Fruit fly (Drosophila melanogaster): ENCODE results near the gene CG14506.

Gene CG14506

dm6 chr3R:29277009-29277408 lies 20.0 kb downstream of the CG14506 start (continued):
- TF ChIP-seq kay (GFP tag; optimal IDR thresholded peaks at IDR 0.05) (no peak), inv (GFP tag; IDR thresholded peaks at IDR 0.05; ENCODE audit: partially characterized antibody) (no peak), CG10979 (tag; optimal IDR thresholded peaks at IDR 0.05) (peak; percentile 48), disco-r (GFP tag; optimal IDR thresholded peaks at IDR 0.05) (no peak), D19B (GFP tag; optimal IDR thresholded peaks at IDR 0.05) (no peak), Vsx1 (GFP tag; optimal IDR thresholded peaks at IDR 0.05) (no peak), NC2β (GFP tag; optimal IDR thresholded peaks at IDR 0.05) (peak; percentile 10), sisA (GFP tag; IDR thresholded peaks at IDR 0.05) (peak; percentile 19; the same call in 1 of the 2 replicates), CG32772 (GFP tag; IDR thresholded peaks at IDR 0.05) (no peak), Nf-YA (GFP tag; IDR thresholded peaks at IDR 0.05) (no peak), CG7786 (GFP tag; optimal IDR thresholded peaks at IDR 0.05) (no peak), slp2 (GFP tag; optimal IDR thresholded peaks at IDR 0.05) (no peak), gt (GFP tag; IDR thresholded peaks at IDR 0.05) (no peak), CG7556 (GFP tag; optimal IDR thresholded peaks at IDR 0.05) (no peak), Bdp1 (GFP tag; optimal IDR thresholded peaks at IDR 0.05) (no peak), schlank (tag; optimal IDR thresholded peaks at IDR 0.05) (no peak), Dek (tag; optimal IDR thresholded peaks at IDR 0.05) (no peak), h (optimal IDR thresholded peaks at IDR 0.05) (no peak), gce (GFP tag; IDR thresholded peaks at IDR 0.05) (no peak), aop (GFP tag; IDR thresholded peaks at IDR 0.05) (no peak), pita (GFP tag; optimal IDR thresholded peaks at IDR 0.05) (no peak), Chrac-16 (GFP tag; optimal IDR thresholded peaks at IDR 0.05) (peak; percentile 54), CG34422 (GFP tag; IDR thresholded peaks at IDR 0.05) (no peak), CG6254 (GFP tag; optimal IDR thresholded peaks at IDR 0.05) (no peak), Trl (optimal IDR thresholded peaks at IDR 0.05) (no peak), Trl (GFP tag; optimal IDR thresholded peaks at IDR 0.05) (no peak), fru (optimal IDR thresholded peaks at IDR 0.05) (no peak), CG43689 (GFP tag; IDR thresholded peaks at IDR 0.05) (no peak), lbe (GFP tag; optimal IDR thresholded peaks at IDR 0.05) (peak; percentile 68), croc (GFP tag; conservative IDR thresholded peaks at IDR 0.05) (no peak), Xrp1 (GFP tag; IDR thresholded peaks at IDR 0.05) (peak; percentile 41; the same call in 1 of the 2 replicates), B-H2 (GFP tag; optimal IDR thresholded peaks at IDR 0.05) (no peak), CkIIα-i1 (GFP tag; IDR thresholded peaks at IDR 0.05) (no peak), tll (GFP tag; optimal IDR thresholded peaks at IDR 0.05) (no peak), CG1233 (GFP tag; optimal IDR thresholded peaks at IDR 0.05) (no peak), CG8924 (tag; optimal IDR thresholded peaks at IDR 0.05) (no peak), maf-S (GFP tag; optimal IDR thresholded peaks at IDR 0.05) (no peak), CG32767 (GFP tag; IDR thresholded peaks at IDR 0.05) (no peak), ATbp (GFP tag; optimal IDR thresholded peaks at IDR 0.05) (no peak), vfl (GFP tag; optimal IDR thresholded peaks at IDR 0.05) (no peak), CG1529 (GFP tag; optimal IDR thresholded peaks at IDR 0.05) (no peak), ara (GFP tag; IDR thresholded peaks at IDR 0.05) (peak; percentile 56; the same call in 1 of the 2 replicates), Ravus (GFP tag; IDR thresholded peaks at IDR 0.05) (no peak), CG3726 (GFP tag; IDR thresholded peaks at IDR 0.05) (no peak), CG11560 (tag; IDR thresholded peaks at IDR 0.05) (no peak), CG13775 (GFP tag; optimal IDR thresholded peaks at IDR 0.05) (peak; percentile 3), CG2678 (tag; optimal IDR thresholded peaks at IDR 0.05) (no peak), Doc3 (GFP tag; IDR thresholded peaks at IDR 0.05; ENCODE audit: partially characterized antibody) (no peak), zen (tag; optimal IDR thresholded peaks at IDR 0.05) (peak; percentile 47), CG18599 (GFP tag; optimal IDR thresholded peaks at IDR 0.05) (no peak), HHEX (GFP tag; optimal IDR thresholded peaks at IDR 0.05) (no peak), CG1602 (GFP tag; optimal IDR thresholded peaks at IDR 0.05) (peak; percentile 14), CG2116 (GFP tag; optimal IDR thresholded peaks at IDR 0.05) (no peak)

Measured in whole organism, embryonic.